Fruit fly (Drosophila melanogaster) whole organism, embryonic: ENCODE measurements around the gene caps.

ENCODE experiments used
- Awh ChIP-seq: fragments of 200-800 bp; sonication (Bioruptor generic); IDR thresholded peaks from 2 replicates; pipeline ENCODE4, ENCODE4 v1.3.6; 2022; ENCODE audit warnings: missing biosample characterization, missing genetic modification characterization
- CG10979 ChIP-seq: fragments of 200-800 bp; sonication (Bioruptor generic); optimal IDR thresholded peaks from 2 replicates; lab custom pipeline; 2018; ENCODE audit warnings: missing biosample characterization, mild to moderate bottlenecking, missing genetic modification characterization, moderate library complexity
- CG11093 ChIP-seq: fragments of 200-800 bp; sonication (Bioruptor generic); IDR thresholded peaks from 3 replicates; pipeline ENCODE4 v1.3.6; 2022; ENCODE audit warnings: missing biosample characterization, missing genetic modification characterization
- CG11504 ChIP-seq: fragments of 200-800 bp; sonication (Bioruptor generic); optimal IDR thresholded peaks from 3 replicates; lab custom pipeline; 2019; ENCODE audit warnings: missing biosample characterization, mild to moderate bottlenecking, missing genetic modification characterization, moderate library complexity
- CG12071 ChIP-seq: fragments of 200-800 bp; sonication (Bioruptor generic); optimal IDR thresholded peaks from 3 replicates; lab custom pipeline; 2018; ENCODE audit warnings: missing biosample characterization, mild to moderate bottlenecking, missing genetic modification characterization
- CG14710 ChIP-seq: fragments of 200-800 bp; sonication (Bioruptor generic); optimal IDR thresholded peaks from 3 replicates; lab custom pipeline; 2019; ENCODE audit warnings: missing biosample characterization, mild to moderate bottlenecking, missing genetic modification characterization, moderate library complexity
- CG17829 ChIP-seq: fragments of 200-800 bp; optimal IDR thresholded peaks from 2 replicates; lab custom pipeline; 2019; ENCODE audit warnings: missing biosample characterization, mild to moderate bottlenecking, missing genetic modification characterization, moderate library complexity
- CG18262 ChIP-seq: fragments of 200-800 bp; optimal IDR thresholded peaks from 3 replicates; lab custom pipeline; 2019; ENCODE audit warnings: missing biosample characterization, mild to moderate bottlenecking, missing genetic modification characterization, moderate library complexity
- CG18476 ChIP-seq: fragments of 200-800 bp; sonication (Bioruptor generic); optimal IDR thresholded peaks from 2 replicates; lab custom pipeline; 2016; ENCODE audit warnings: missing biosample characterization, mild to moderate bottlenecking, missing genetic modification characterization
- CG2678 ChIP-seq: fragments of 200-800 bp; sonication (Bioruptor generic); optimal IDR thresholded peaks from 3 replicates; lab custom pipeline; 2019; ENCODE audit warnings: missing biosample characterization, mild to moderate bottlenecking, missing genetic modification characterization, moderate library complexity
- CG33557 ChIP-seq: fragments of 200-800 bp; sonication (Bioruptor generic); optimal IDR thresholded peaks from 2 replicates; lab custom pipeline; 2019; ENCODE audit warnings: missing biosample characterization, mild to moderate bottlenecking, missing genetic modification characterization, moderate library complexity
- CG3726 ChIP-seq: fragments of 200-800 bp; sonication (Bioruptor generic); IDR thresholded peaks from 3 replicates; pipeline ENCODE4, ENCODE4 v1.3.6; 2022; ENCODE audit warnings: missing biosample characterization, missing genetic modification characterization
- CG6272 ChIP-seq: fragments of 200-800 bp; sonication (Bioruptor generic); IDR thresholded peaks from 2 replicates; pipeline ENCODE4 v1.3.6; 2022; ENCODE audit warnings: missing biosample characterization, missing genetic modification characterization
- CG6813 ChIP-seq: fragments of 200-800 bp; sonication (Bioruptor generic); optimal IDR thresholded peaks from 2 replicates; lab custom pipeline; 2017; ENCODE audit warnings: missing biosample characterization, missing genetic modification characterization, mild to moderate bottlenecking, moderate library complexity, missing genetic modification reagents
- CG9437 ChIP-seq: fragments of 200-800 bp; sonication (Bioruptor generic); optimal IDR thresholded peaks from 2 replicates; lab custom pipeline; 2018; ENCODE audit warnings: missing biosample characterization, mild to moderate bottlenecking, missing genetic modification characterization
- E2f2 ChIP-seq: fragments of 200-800 bp; sonication (Bioruptor generic); IDR thresholded peaks from 2 replicates; pipeline ENCODE4 v1.3.6; 2022; ENCODE audit warnings: missing biosample characterization, missing genetic modification characterization
- Ets65A ChIP-seq: fragments of 200-800 bp; sonication (Bioruptor generic); peaks from one replicate; lab custom pipeline; 2016; ENCODE audit warnings: missing biosample characterization, missing genetic modification characterization
- HHEX ChIP-seq: fragments of 200-800 bp; sonication (Bioruptor generic); optimal IDR thresholded peaks from 3 replicates; lab custom pipeline; 2017; ENCODE audit warnings: missing biosample characterization, mild to moderate bottlenecking, missing genetic modification characterization, missing genetic modification reagents
- Hr3 ChIP-seq: fragments of 200-800 bp; sonication (Bioruptor generic); optimal IDR thresholded peaks from 3 replicates; lab custom pipeline; 2016; ENCODE audit warnings: missing biosample characterization, missing genetic modification characterization
- Lhr ChIP-seq: fragments of 200-800 bp; sonication (Bioruptor generic); optimal IDR thresholded peaks from 3 replicates; lab custom pipeline; 2017; ENCODE audit warnings: mild to moderate bottlenecking, missing biosample characterization, missing genetic modification reagents, missing genetic modification characterization
- MBD-R2 ChIP-seq: fragments of 200-800 bp; sonication (Bioruptor generic); IDR thresholded peaks from 2 replicates; pipeline ENCODE4 v1.3.6; 2022; ENCODE audit warnings: missing biosample characterization, missing genetic modification characterization
- Med ChIP-seq: fragments of 200-800 bp; sonication (Bioruptor generic); peaks from one replicate; lab custom pipeline; 2016; ENCODE audit warnings: missing biosample characterization, missing genetic modification characterization, mild to moderate bottlenecking, inconsistent platforms, moderate library complexity
- Mes4 ChIP-seq: fragments of 200-800 bp; sonication (Bioruptor generic); optimal IDR thresholded peaks from 2 replicates; lab custom pipeline; 2016; ENCODE audit warnings: missing biosample characterization, missing genetic modification characterization
- Myb ChIP-seq: fragments of 200-800 bp; sonication (Bioruptor generic); optimal IDR thresholded peaks from 2 replicates; lab custom pipeline; 2016; ENCODE audit warnings: missing biosample characterization, missing genetic modification characterization
- Nf-YB ChIP-seq: fragments of 200-800 bp; sonication (Bioruptor generic); optimal IDR thresholded peaks from 3 replicates; lab custom pipeline; 2019; ENCODE audit warnings: missing biosample characterization, mild to moderate bottlenecking, missing genetic modification characterization, moderate library complexity
- Vsx1 ChIP-seq: fragments of 200-800 bp; sonication (Bioruptor generic); optimal IDR thresholded peaks from 2 replicates; lab custom pipeline; 2017; ENCODE audit warnings: missing biosample characterization, mild to moderate bottlenecking, missing genetic modification characterization, missing genetic modification reagents
- abd-A ChIP-seq: fragments of 200-800 bp; sonication (Bioruptor generic); optimal IDR thresholded peaks from 3 replicates; lab custom pipeline; 2019; ENCODE audit warnings: missing biosample characterization, mild to moderate bottlenecking, missing genetic modification characterization, moderate library complexity
- bab2 ChIP-seq: fragments of 200-800 bp; sonication (Bioruptor generic); optimal IDR thresholded peaks from 2 replicates; lab custom pipeline; 2016; ENCODE audit warnings: missing biosample characterization, missing genetic modification characterization
- bowl ChIP-seq: fragments of 200-800 bp; sonication (Bioruptor generic); IDR thresholded peaks from 2 replicates; pipeline ENCODE4 v1.3.6; 2022; ENCODE audit warnings: missing biosample characterization, missing genetic modification characterization
- corto ChIP-seq: fragments of 200-800 bp; sonication (Bioruptor generic); optimal IDR thresholded peaks from 2 replicates; lab custom pipeline; 2016; ENCODE audit warnings: missing biosample characterization, mild to moderate bottlenecking, missing genetic modification characterization, moderate library complexity
- danr ChIP-seq: fragments of 200-800 bp; sonication (Bioruptor generic); IDR thresholded peaks from 2 replicates; pipeline ENCODE4 v1.3.6; 2022; ENCODE audit warnings: missing biosample characterization, missing genetic modification characterization
- dpn ChIP-seq, 2 experiments: fragments of 200-800 bp; sonication (Bioruptor generic); optimal IDR thresholded peaks; 3 replicates each; lab custom pipeline; 2016; ENCODE audit warnings: missing biosample characterization in 2 of 2, missing genetic modification characterization in 2 of 2
- knrl ChIP-seq: fragments of 200-800 bp; sonication (Bioruptor generic); IDR thresholded peaks from 3 replicates; pipeline ENCODE4 v1.3.6; 2022; ENCODE audit warnings: missing biosample characterization, missing genetic modification characterization; ENCODE audit not compliant: partially characterized antibody
- mld ChIP-seq: fragments of 200-800 bp; sonication (Bioruptor generic); IDR thresholded peaks from 3 replicates; pipeline ENCODE4 v1.3.6; 2022; ENCODE audit warnings: missing biosample characterization, missing genetic modification characterization; ENCODE audit not compliant: partially characterized antibody
- nerfin-1 ChIP-seq: fragments of 200-800 bp; sonication (Bioruptor generic); optimal IDR thresholded peaks from 3 replicates; lab custom pipeline; 2019; ENCODE audit warnings: missing biosample characterization, mild to moderate bottlenecking, missing genetic modification characterization, moderate library complexity
- nom ChIP-seq: fragments of 200-800 bp; sonication (Bioruptor generic); optimal IDR thresholded peaks from 2 replicates; lab custom pipeline; 2017; ENCODE audit warnings: missing biosample characterization, missing genetic modification characterization, mild to moderate bottlenecking, moderate library complexity, missing genetic modification reagents
- pan ChIP-seq, 4 experiments: fragments of >200 bp in 3 of 4; fragments of 200-800 bp in 1 of 4; sonication (Bioruptor generic) in 1 of 4; optimal IDR thresholded peaks in 3 of 4; IDR thresholded peaks in 1 of 4; 2 replicates each; pipeline versions ENCODE4 v1.3.6 to Lab custom; 2017 to 2022; ENCODE audit warnings: missing biosample characterization in 2 of 4, missing genetic modification characterization in 2 of 4, mixed read lengths in 1 of 4
- peb ChIP-seq: fragments of 200-800 bp; sonication (Bioruptor generic); IDR thresholded peaks from 2 replicates; pipeline ENCODE4 v1.3.6; 2022; ENCODE audit warnings: missing biosample characterization, missing genetic modification characterization
- pita ChIP-seq: fragments of 200-800 bp; sonication (Bioruptor generic); optimal IDR thresholded peaks from 2 replicates; lab custom pipeline; 2017; ENCODE audit warnings: missing biosample characterization, mild to moderate bottlenecking, missing genetic modification characterization
- scrt ChIP-seq: fragments of 200-800 bp; sonication (Bioruptor generic); optimal IDR thresholded peaks from 2 replicates; lab custom pipeline; 2018; ENCODE audit warnings: missing biosample characterization, mild to moderate bottlenecking, missing genetic modification characterization, moderate library complexity
- sd ChIP-seq: fragments of 200-800 bp; sonication (Bioruptor generic); optimal IDR thresholded peaks from 3 replicates; lab custom pipeline; 2018; ENCODE audit warnings: missing biosample characterization, mild to moderate bottlenecking, missing genetic modification characterization, moderate library complexity
- sens ChIP-seq: fragments of 200-800 bp; sonication (Bioruptor generic); peaks from one replicate; lab custom pipeline; 2016; ENCODE audit warnings: missing biosample characterization, missing genetic modification characterization
- sug ChIP-seq: fragments of 200-800 bp; optimal IDR thresholded peaks from 2 replicates; lab custom pipeline; 2019; ENCODE audit warnings: missing biosample characterization, mild to moderate bottlenecking, missing genetic modification characterization, moderate library complexity
- tx ChIP-seq: fragments of 200-800 bp; sonication (Bioruptor generic); optimal IDR thresholded peaks from 2 replicates; lab custom pipeline; 2016; ENCODE audit warnings: missing biosample characterization, missing genetic modification characterization
- usp ChIP-seq: fragments of >200 bp; optimal IDR thresholded peaks from 2 replicates; lab custom pipeline; 2017; ENCODE audit warnings: missing biosample characterization, missing genetic modification characterization
- vvl ChIP-seq: fragments of 200-800 bp; sonication (Bioruptor generic); IDR thresholded peaks from 2 replicates; pipeline ENCODE4 v1.3.6; 2022; ENCODE audit warnings: missing biosample characterization, missing genetic modification characterization
- wek ChIP-seq: fragments of 200-800 bp; sonication (Bioruptor generic); optimal IDR thresholded peaks from 3 replicates; lab custom pipeline; 2018; ENCODE audit warnings: missing biosample characterization, mild to moderate bottlenecking, missing genetic modification characterization, moderate library complexity

caps gene

dm6 chr3L:13259617-13260016 is 31.1 kb downstream of the caps start (continued):
- TF ChIP-seq CG6272 (GFP tag; lab: Robert Waterston, UW) (no peak), CG33557 (no peak), CG6813 (GFP tag; lab: Kevin White, UChicago) (peak; percentile 22), sug (tag; lab: Kevin White, UChicago) (no peak), E2f2 (GFP tag; lab: Robert Waterston, UW) (no peak), Hr3 (no peak), CG18476 (GFP tag; lab: Kevin White, UChicago) (no peak), HHEX (GFP tag; lab: Kevin White, UChicago) (no peak), peb (GFP tag; lab: Robert Waterston, UW) (no peak), tx (no peak)
- TF ChIP-seq, all 482 proteins: peak for 11

- TF ChIP-seq sd (tag; lab: Kevin White, UChicago) (peak; percentile 74), CG12071 (GFP tag; lab: Kevin White, UChicago) (no peak), Awh (GFP tag; lab: Robert Waterston, UW) (peak; percentile 70), vvl (peak; percentile 75), abd-A (tag; lab: Kevin White, UChicago) (peak; percentile 49), danr (GFP tag; lab: Robert Waterston, UW) (no peak), Vsx1 (GFP tag; lab: Kevin White, UChicago) (no peak), Nf-YB (GFP tag; lab: Kevin White, UChicago) (no peak), Med (GFP tag; lab: Kevin White, UChicago) (peak; percentile 15)
Measured at dm6 chr3L:13260718-13261318, 32.3 kb downstream of the caps start.

- TF ChIP-seq pita (GFP tag; lab: Kevin White, UChicago) (no peak), Lhr (GFP tag; lab: Kevin White, UChicago) (no peak), usp (no peak), CG11093 (no peak), dpn (GFP tag; optimal IDR thresholded peaks at IDR 0.05; lab: Kevin White, UChicago) (peak in 1 of 2 experiments; percentile 18), wek (GFP tag; lab: Kevin White, UChicago) (no peak), nom (GFP tag; lab: Kevin White, UChicago) (no peak), CG18262 (peak; percentile 54), MBD-R2 (no peak), scrt (no peak), CG9437 (GFP tag; lab: Kevin White, UChicago) (no peak), CG2678 (tag; lab: Kevin White, UChicago) (peak; percentile 52), sens (GFP tag; lab: Kevin White, UChicago) (peak; percentile 79), bowl (no peak), Ets65A (GFP tag; lab: Kevin White, UChicago) (peak; percentile 86), corto (GFP tag; lab: Kevin White, UChicago) (no peak), bab2 (GFP tag; lab: Kevin White, UChicago) (peak; percentile 36), Mes4 (GFP tag; lab: Kevin White, UChicago) (no peak), CG3726 (0 out of 3 replicates have a peak, but pooled peaks have one; percentile 17), nerfin-1 (peak; percentile 35), CG11504 (tag; lab: Kevin White, UChicago) (peak; percentile 60), pan (optimal IDR thresholded peaks at IDR 0.05; lab: Kevin White, UChicago) (no peak), pan (GFP tag; optimal IDR thresholded peaks at IDR 0.05 in 1 of 2, IDR thresholded peaks at IDR 0.05 in 1 of 2) (peak in 1 of 2 experiments; percentile 41), Myb (GFP tag; lab: Kevin White, UChicago) (no peak), CG14710 (peak; percentile 20), mld (GFP tag; lab: Robert Waterston, UW) (no peak), knrl (GFP tag; lab: Robert Waterston, UW) (0 out of 3 replicates have a peak, but pooled peaks have one; percentile 23), CG17829 (tag; lab: Kevin White, UChicago) (peak; percentile 5), CG10979 (tag; lab: Kevin White, UChicago) (peak; percentile 57)
Measured at dm6 chr3L:13262250-13262649, 33.8 kb downstream of the caps start.
